Worm (Caenorhabditis elegans): Measurements from ENCODE around the gene W01B6.8.

- TF ChIP-seq flt-1 (GFP tag; IDR thresholded peaks at IDR 0.05) = no peak
- TF ChIP-seq hnd-1 (tag; optimal IDR thresholded peaks at IDR 0.05) = no peak
- TF ChIP-seq hmg-4 (GFP tag; optimal IDR thresholded peaks at IDR 0.05) = no peak
- TF ChIP-seq ets-7 (tag; optimal IDR thresholded peaks at IDR 0.05) = no peak
- no peak for TF ChIP-seq scrt-1 (GFP tag; IDR thresholded peaks at IDR 0.05)
- TF ChIP-seq B0310.2 (tag; optimal IDR thresholded peaks at IDR 0.05) = no peak
- no peak for TF ChIP-seq ama-1 (optimal IDR thresholded peaks at IDR 0.05)
- no peak for TF ChIP-seq hmbx-1 (tag; optimal IDR thresholded peaks at IDR 0.05)
- no peak for TF ChIP-seq ceh-36 (tag; optimal IDR thresholded peaks at IDR 0.05)
- TF ChIP-seq tra-4 (tag; optimal IDR thresholded peaks at IDR 0.05) = no peak
- TF ChIP-seq pes-1 (GFP tag; IDR thresholded peaks at IDR 0.05) = no peak
- no peak for TF ChIP-seq tbx-37 (GFP tag; conservative IDR thresholded peaks at IDR 0.05)
Measured at ce11 chrIV:10089777-10090176, 5.6 kb upstream of the W01B6.8 start, which contains the start of gene ttr-39.
